Fruit fly (Drosophila melanogaster) whole organism, wandering third instar larva: ENCODE results near the gene moi.

Experiments
- Abd-B ChIP-seq: fragments of >200 bp; optimal IDR thresholded peaks from 2 replicates; lab custom pipeline; 2017; ENCODE audit warnings: missing biosample characterization, missing genetic modification characterization
- CG32264 ChIP-seq: fragments of 200-800 bp; sonication (Bioruptor generic); optimal IDR thresholded peaks from 2 replicates; lab custom pipeline; 2016; ENCODE audit warnings: missing biosample characterization, missing genetic modification characterization
- CrebA ChIP-seq: fragments of 200-800 bp; sonication (Bioruptor generic); optimal IDR thresholded peaks from 2 replicates; lab custom pipeline; 2016; ENCODE audit warnings: missing biosample characterization, mild to moderate bottlenecking, missing genetic modification characterization, borderline replicate concordance
- Dfd ChIP-seq: fragments of >200 bp; optimal IDR thresholded peaks from 2 replicates; lab custom pipeline; 2017; ENCODE audit warnings: missing biosample characterization, missing genetic modification characterization
- GATAd ChIP-seq: sonication (Bioruptor generic); optimal IDR thresholded peaks from 2 replicates; lab custom pipeline; 2016; ENCODE audit warnings: missing biosample characterization, missing genetic modification characterization
- Hr78 ChIP-seq: fragments of >200 bp; optimal IDR thresholded peaks from 2 replicates; lab custom pipeline; 2017; ENCODE audit warnings: missing biosample characterization, missing genetic modification characterization
- Hr83 ChIP-seq: fragments of 200-300 bp; sonication (Bioruptor generic); optimal IDR thresholded peaks from 2 replicates; lab custom pipeline; 2016; ENCODE audit warnings: missing biosample characterization, mild to moderate bottlenecking, missing genetic modification characterization, moderate library complexity; ENCODE audit not compliant: poor library complexity, severe bottlenecking
- Mio ChIP-seq: sonication (Bioruptor generic); optimal IDR thresholded peaks from 2 replicates; lab custom pipeline; 2016; ENCODE audit warnings: missing biosample characterization, missing genetic modification characterization
- Myc ChIP-seq: fragments of >200 bp; optimal IDR thresholded peaks from 2 replicates; lab custom pipeline; 2017
- N ChIP-seq: fragments of >200 bp; optimal IDR thresholded peaks from 2 replicates; lab custom pipeline; 2018; ENCODE audit warnings: missing biosample characterization, missing external identifiers, missing genetic modification characterization
- Rel ChIP-seq, 2 experiments: fragments of 200-800 bp; sonication (Bioruptor generic) in 1 of 2; optimal IDR thresholded peaks; 2 replicates in 1 of 2; 3 replicates in 1 of 2; lab custom pipeline; 2016 to 2019; ENCODE audit warnings: mild to moderate bottlenecking in 2 of 2, missing biosample characterization in 2 of 2, missing genetic modification characterization in 2 of 2, moderate library complexity in 1 of 2
- Sp1 ChIP-seq: fragments of 200-800 bp; sonication (Bioruptor generic); optimal IDR thresholded peaks from 3 replicates; lab custom pipeline; 2019; ENCODE audit warnings: missing biosample characterization, mild to moderate bottlenecking, missing genetic modification characterization, moderate library complexity
- Vsx2 ChIP-seq: fragments of 200-300, 225-300 bp; sonication (Bioruptor generic); optimal IDR thresholded peaks from 2 replicates; lab custom pipeline; 2018; ENCODE audit warnings: missing biosample characterization, missing genetic modification characterization; ENCODE audit not compliant: partially characterized antibody
- br ChIP-seq: fragments of 200-800 bp; sonication (Bioruptor generic); optimal IDR thresholded peaks from 2 replicates; lab custom pipeline; 2016; ENCODE audit warnings: missing biosample characterization, missing genetic modification characterization
- dl ChIP-seq, 2 experiments: fragments of 175-275, 200-275 bp in 1 of 2; fragments of 200-275 bp in 1 of 2; sonication (Bioruptor generic); optimal IDR thresholded peaks; lab custom pipeline; 2018; ENCODE audit warnings: mild to moderate bottlenecking in 2 of 2, missing biosample characterization in 2 of 2, missing genetic modification characterization in 2 of 2, moderate library complexity in 2 of 2; ENCODE audit not compliant: partially characterized antibody in 2 of 2, insufficient read depth in 1 of 2
- dmrt93B ChIP-seq: fragments of 200-800 bp; sonication (Bioruptor generic); optimal IDR thresholded peaks from 2 replicates; lab custom pipeline; 2018; ENCODE audit warnings: missing biosample characterization, mild to moderate bottlenecking, missing genetic modification characterization
- dsf ChIP-seq: sonication (Bioruptor generic); optimal IDR thresholded peaks from 2 replicates; lab custom pipeline; 2016; ENCODE audit warnings: missing biosample characterization, missing genetic modification characterization, borderline replicate concordance
- ey ChIP-seq: fragments of 200-800 bp; sonication (Bioruptor generic); optimal IDR thresholded peaks from 2 replicates; lab custom pipeline; 2016; ENCODE audit warnings: missing biosample characterization, missing genetic modification characterization
- foxo ChIP-seq, 2 experiments: fragments of 200-800 bp; sonication (Bioruptor generic); optimal IDR thresholded peaks; 2 replicates in 1 of 2; 3 replicates in 1 of 2; lab custom pipeline; 2016 to 2017; ENCODE audit warnings: missing biosample characterization in 2 of 2, missing genetic modification characterization in 2 of 2
- fru ChIP-seq: fragments of 200-800 bp; sonication (Bioruptor generic); optimal IDR thresholded peaks from 3 replicates; lab custom pipeline; 2016; ENCODE audit warnings: missing biosample characterization, mild to moderate bottlenecking, missing genetic modification characterization
- h ChIP-seq: fragments of 200-800 bp; sonication (Bioruptor generic); optimal IDR thresholded peaks from 3 replicates; lab custom pipeline; 2016; ENCODE audit warnings: missing biosample characterization, mild to moderate bottlenecking, missing genetic modification characterization
- jim ChIP-seq: fragments of 175-275, 200-325 bp; sonication (Bioruptor generic); optimal IDR thresholded peaks from 2 replicates; lab custom pipeline; 2016; ENCODE audit warnings: missing biosample characterization, mild to moderate bottlenecking, missing genetic modification characterization
- lola ChIP-seq: fragments of >200 bp; optimal IDR thresholded peaks from 2 replicates; lab custom pipeline; 2017; ENCODE audit warnings: missing biosample characterization, missing genetic modification characterization
- pan ChIP-seq: fragments of >200 bp; optimal IDR thresholded peaks from 2 replicates; lab custom pipeline; 2017
- psq ChIP-seq: fragments of 200-800 bp; sonication (Bioruptor generic); optimal IDR thresholded peaks from 3 replicates; lab custom pipeline; 2017; ENCODE audit warnings: missing biosample characterization, mild to moderate bottlenecking, missing genetic modification characterization, moderate library complexity
- rgr ChIP-seq: fragments of 200-800 bp; sonication (Bioruptor generic); optimal IDR thresholded peaks from 3 replicates; lab custom pipeline; 2016; ENCODE audit warnings: missing biosample characterization, mild to moderate bottlenecking, missing genetic modification characterization
- sv ChIP-seq: fragments of 200-800 bp; sonication (Bioruptor generic); optimal IDR thresholded peaks from 3 replicates; lab custom pipeline; 2016; ENCODE audit warnings: missing biosample characterization, missing genetic modification characterization
- tai ChIP-seq: sonication (Bioruptor generic); optimal IDR thresholded peaks from 2 replicates; lab custom pipeline; 2016; ENCODE audit warnings: missing biosample characterization, missing genetic modification characterization
- usp ChIP-seq: fragments of >200 bp; optimal IDR thresholded peaks from 2 replicates; lab custom pipeline; 2017; ENCODE audit warnings: missing biosample characterization, missing genetic modification characterization
- woc ChIP-seq: sonication (Bioruptor generic); optimal IDR thresholded peaks from 2 replicates; lab custom pipeline; 2016; ENCODE audit warnings: missing biosample characterization, mild to moderate bottlenecking, missing genetic modification characterization

Gene moi

dm6 chr3R:18230229-18230628 lies 25.1 kb upstream of the moi start:
- TF ChIP-seq Dfd (GFP tag; lab: Kevin White, UChicago) = no peak
- TF ChIP-seq N (GFP tag; lab: Kevin White, UChicago) = no peak
- no peak for TF ChIP-seq br (GFP tag; lab: Kevin White, UChicago)
- no peak for TF ChIP-seq Sp1 (GFP tag; lab: Kevin White, UChicago)
- TF ChIP-seq Mio (GFP tag; lab: Kevin White, UChicago) = no peak
- TF ChIP-seq Myc (lab: Kevin White, UChicago) = no peak
- TF ChIP-seq Hr78 (GFP tag; lab: Kevin White, UChicago) = no peak
- TF ChIP-seq woc = no peak
- TF ChIP-seq sv (GFP tag; lab: Kevin White, UChicago) = no peak
- TF ChIP-seq psq = no peak
- TF ChIP-seq jim (GFP tag; lab: Kevin White, UChicago) = no peak
- no peak for TF ChIP-seq CrebA (GFP tag; lab: Kevin White, UChicago)
- no peak for TF ChIP-seq h (GFP tag; lab: Kevin White, UChicago)
- TF ChIP-seq CG32264 (GFP tag; lab: Kevin White, UChicago) = no peak
- TF ChIP-seq pan (lab: Kevin White, UChicago) = no peak
- no peak for TF ChIP-seq dsf (GFP tag; lab: Kevin White, UChicago)

dm6 chr3R:18232187-18232586 lies 23.1 kb upstream of the moi start:
- TF ChIP-seq Hr78 (GFP tag; lab: Kevin White, UChicago) (no peak), pan (lab: Kevin White, UChicago) (no peak)
- TF ChIP-seq, all 38 proteins: peak for 0

- TF ChIP-seq Myc (lab: Kevin White, UChicago) (no peak), br (GFP tag; lab: Kevin White, UChicago) (no peak), Rel (GFP tag; optimal IDR thresholded peaks at IDR 0.05; lab: Kevin White, UChicago) (no peak), Rel (tag; optimal IDR thresholded peaks at IDR 0.05; lab: Kevin White, UChicago) (no peak), tai (GFP tag; lab: Kevin White, UChicago) (no peak), pan (lab: Kevin White, UChicago) (no peak)
Observed at dm6 chr3R:18234699-18235257, 20.6 kb upstream of the moi start.

DNA sequence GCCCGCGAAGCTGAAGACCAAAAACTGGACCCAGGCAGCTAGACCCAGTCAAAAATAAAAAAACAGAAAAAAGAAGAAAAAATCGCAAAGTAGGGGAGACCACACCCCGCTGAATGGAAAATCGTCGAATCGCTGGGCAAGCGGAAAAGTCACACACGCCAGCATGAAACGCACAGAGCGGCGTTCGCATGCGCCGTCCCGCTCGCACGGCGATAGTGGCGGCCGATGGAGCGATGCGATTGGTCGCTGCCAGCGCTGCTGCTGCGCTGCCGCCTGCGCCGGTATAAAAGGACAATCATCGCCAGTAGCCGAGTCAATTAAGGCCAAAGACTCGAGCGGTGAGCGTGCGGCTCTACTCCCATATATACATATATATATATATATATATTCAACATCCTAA lies 19.5 kb upstream of the moi start, which contains the start of gene repo:
Gene repo (plus strand): TSS at position 314 of the 400 bp plus-strand sequence.
- TF ChIP-seq Vsx2 (GFP tag; lab: Kevin White, UChicago) = no peak
- TF ChIP-seq rgr = no peak
- no peak for TF ChIP-seq h (GFP tag; lab: Kevin White, UChicago)
- TF ChIP-seq CrebA (GFP tag; lab: Kevin White, UChicago) = no peak
- TF ChIP-seq fru (GFP tag; lab: Kevin White, UChicago) = no peak
- no peak for TF ChIP-seq sv (GFP tag; lab: Kevin White, UChicago)
- TF ChIP-seq ey (GFP tag; lab: Kevin White, UChicago) = no peak
- no peak for TF ChIP-seq foxo (GFP tag; optimal IDR thresholded peaks at IDR 0.05; lab: Kevin White, UChicago)
- no peak for TF ChIP-seq GATAd (GFP tag; lab: Kevin White, UChicago)
- TF ChIP-seq lola = no peak
- TF ChIP-seq Hr83 (GFP tag; lab: Kevin White, UChicago) = no peak
- no peak for TF ChIP-seq Abd-B (GFP tag; lab: Kevin White, UChicago)
- no peak for TF ChIP-seq Dfd (GFP tag; lab: Kevin White, UChicago)
- TF ChIP-seq tai (GFP tag; lab: Kevin White, UChicago) = no peak
- no peak for TF ChIP-seq dmrt93B (GFP tag; lab: Kevin White, UChicago)
- no peak for TF ChIP-seq Hr78 (GFP tag; lab: Kevin White, UChicago)
- TF ChIP-seq usp (GFP tag; lab: Kevin White, UChicago) = no peak
- TF ChIP-seq dl (GFP tag; optimal IDR thresholded peaks at IDR 0.05; lab: Kevin White, UChicago; ENCODE audit: insufficient read depth in 1 of 2, partially characterized antibody in 2 of 2) = no peak
